Comparison of ENCODE assay signal across 1 fruit fly cellular context in genomic region chr3L:9126888-9127689, dm6.
TF ChIP-seq lines count a peak whose summit lies in the region.

No protein-coding gene starts in this region.

TF ChIP-seq in whole organism, embryonic, 481 proteins besides CTCF, POLR2A, EP300 and RAD21 (continued from another document):
- TF ChIP-seq Trl (optimal IDR thresholded peaks at IDR 0.05; lab: Kevin White, UChicago) (peak; percentile 78 to 81), Trl (GFP tag; optimal IDR thresholded peaks at IDR 0.05; lab: Kevin White, UChicago) (no peak), YL-1 (GFP tag; optimal IDR thresholded peaks at IDR 0.05; lab: Kevin White, UChicago) (no peak), CG10543 (GFP tag; optimal IDR thresholded peaks at IDR 0.05; lab: Kevin White, UChicago) (peak; percentile 65), lilli (GFP tag; optimal IDR thresholded peaks at IDR 0.05; lab: Kevin White, UChicago) (peak; percentile 59), CG33557 (GFP tag; optimal IDR thresholded peaks at IDR 0.05; lab: Kevin White, UChicago) (no peak), dimm (GFP tag; IDR thresholded peaks at IDR 0.05; lab: Robert Waterston, UW) (no peak), Myb (GFP tag; optimal IDR thresholded peaks at IDR 0.05; lab: Kevin White, UChicago) (peak; percentile 32), zfh2 (GFP tag; optimal IDR thresholded peaks at IDR 0.05; lab: Kevin White, UChicago) (peak; percentile 30), Hmr (GFP tag; optimal IDR thresholded peaks at IDR 0.05; lab: Kevin White, UChicago) (peak; percentile 78), disco-r (GFP tag; optimal IDR thresholded peaks at IDR 0.05; lab: Kevin White, UChicago) (no peak), schlank (tag; optimal IDR thresholded peaks at IDR 0.05; lab: Kevin White, UChicago) (peak; percentile 42), Atf6 (GFP tag; IDR thresholded peaks at IDR 0.05; lab: Robert Waterston, UW) (0 out of 2 replicates have a peak, but pooled peaks have one; percentile 39), CG9437 (GFP tag; optimal IDR thresholded peaks at IDR 0.05; lab: Kevin White, UChicago) (peak; percentile 29), wor (GFP tag; IDR thresholded peaks at IDR 0.05; lab: Robert Waterston, UW) (no peak), CG14441 (GFP tag; IDR thresholded peaks at IDR 0.05; lab: Robert Waterston, UW) (peak; percentile 49), D19B (GFP tag; optimal IDR thresholded peaks at IDR 0.05; lab: Kevin White, UChicago) (peak; percentile 54), sens (GFP tag; lab: Kevin White, UChicago) (peak; percentile 89), CG7372 (GFP tag; IDR thresholded peaks at IDR 0.05; lab: Robert Waterston, UW) (no peak), org-1 (GFP tag; optimal IDR thresholded peaks at IDR 0.05; lab: Kevin White, UChicago) (peak; percentile 59), CG8924 (tag; optimal IDR thresholded peaks at IDR 0.05; lab: Kevin White, UChicago) (peak; percentile 49), en (GFP tag; optimal IDR thresholded peaks at IDR 0.05; lab: Kevin White, UChicago) (no peak), CG10979 (tag; optimal IDR thresholded peaks at IDR 0.05; lab: Kevin White, UChicago) (peak; percentile 14), CG11695 (GFP tag; IDR thresholded peaks at IDR 0.05; lab: Robert Waterston, UW) (peak; percentile 58; the same call in 1 of the 3 replicates), shn (GFP tag; optimal IDR thresholded peaks at IDR 0.05; lab: Kevin White, UChicago) (peak; percentile 6), Blimp-1 (GFP tag; optimal IDR thresholded peaks at IDR 0.05; lab: Kevin White, UChicago) (peak; percentile 8), CG11456 (GFP tag; IDR thresholded peaks at IDR 0.05; lab: Robert Waterston, UW) (peak; percentile 48; the same call in 1 of the 3 replicates), CG13424 (tag; optimal IDR thresholded peaks at IDR 0.05; lab: Kevin White, UChicago) (peak; percentile 68), unpg (GFP tag; optimal IDR thresholded peaks at IDR 0.05; lab: Kevin White, UChicago) (peak; percentile 19), CG2678 (tag; optimal IDR thresholded peaks at IDR 0.05; lab: Kevin White, UChicago) (peak; percentile 77), ind (GFP tag; optimal IDR thresholded peaks at IDR 0.05; lab: Kevin White, UChicago) (peak; percentile 19), HHEX (GFP tag; optimal IDR thresholded peaks at IDR 0.05; lab: Kevin White, UChicago) (peak; percentile 44), tgo (GFP tag; IDR thresholded peaks at IDR 0.05; lab: Robert Waterston, UW) (peak; percentile 46; the same call in 2 of the 3 replicates)
